Fruit fly (Drosophila melanogaster) whole organism, embryonic: ENCODE measurements around the gene msps.

Source experiments
- Abd-B ChIP-seq: fragments of 200-800 bp; sonication (Bioruptor generic); optimal IDR thresholded peaks from 2 replicates; lab custom pipeline; 2018; ENCODE audit warnings: missing biosample characterization, mild to moderate bottlenecking, missing genetic modification characterization, moderate library complexity
- Ada2b ChIP-seq: fragments of 200-800 bp; sonication (Bioruptor generic); IDR thresholded peaks from 2 replicates; pipeline ENCODE4 v1.3.6; 2022; ENCODE audit warnings: missing biosample characterization, missing genetic modification characterization
- Atf-2 ChIP-seq: fragments of 200-800 bp; sonication (Bioruptor generic); optimal IDR thresholded peaks from 2 replicates; lab custom pipeline; 2016; ENCODE audit warnings: missing biosample characterization, missing genetic modification characterization
- BEAF-32 ChIP-seq: fragments of 200-800 bp; sonication (Bioruptor generic); optimal IDR thresholded peaks from 3 replicates; lab custom pipeline; 2017; ENCODE audit warnings: missing biosample characterization, missing genetic modification characterization, mild to moderate bottlenecking, moderate library complexity, missing genetic modification reagents
- Blimp-1 ChIP-seq: fragments of 200-800 bp; sonication (Bioruptor generic); optimal IDR thresholded peaks from 3 replicates; lab custom pipeline; 2018; ENCODE audit warnings: missing biosample characterization, missing genetic modification characterization, mild to moderate bottlenecking, moderate library complexity, missing genetic modification reagents
- CG10543 ChIP-seq: fragments of 200-800 bp; sonication (Bioruptor generic); optimal IDR thresholded peaks from 3 replicates; lab custom pipeline; 2017; ENCODE audit warnings: missing biosample characterization, mild to moderate bottlenecking, missing genetic modification characterization, moderate library complexity
- CG11085 ChIP-seq: fragments of 200-800 bp; sonication (Bioruptor generic); IDR thresholded peaks from 2 replicates; pipeline ENCODE4 v1.3.6; 2022; ENCODE audit warnings: missing biosample characterization, missing genetic modification characterization
- CG11456 ChIP-seq: fragments of 200-800 bp; sonication (Bioruptor generic); IDR thresholded peaks from 3 replicates; pipeline ENCODE4 v1.3.6; 2022; ENCODE audit warnings: missing biosample characterization, missing genetic modification characterization
- CG12391 ChIP-seq: fragments of 200-800 bp; sonication (Bioruptor generic); optimal IDR thresholded peaks from 3 replicates; lab custom pipeline; 2018; ENCODE audit warnings: missing biosample characterization, mild to moderate bottlenecking, missing genetic modification characterization, moderate library complexity
- CG13296 ChIP-seq: fragments of 200-800 bp; sonication (Bioruptor generic); optimal IDR thresholded peaks from 3 replicates; lab custom pipeline; 2018; ENCODE audit warnings: missing biosample characterization, mild to moderate bottlenecking, missing genetic modification characterization
- CG13775 ChIP-seq: fragments of 200-800 bp; sonication (Bioruptor generic); optimal IDR thresholded peaks from 3 replicates; lab custom pipeline; 2017; ENCODE audit warnings: missing biosample characterization, mild to moderate bottlenecking, missing genetic modification characterization
- CG16779 ChIP-seq: fragments of 200-800 bp; sonication (Bioruptor generic); IDR thresholded peaks from 2 replicates; pipeline ENCODE4 v1.3.6; 2022; ENCODE audit warnings: missing biosample characterization, missing genetic modification characterization
- CG1832 ChIP-seq: fragments of 200-800 bp; sonication (Bioruptor generic); optimal IDR thresholded peaks from 2 replicates; lab custom pipeline; 2017; ENCODE audit warnings: missing biosample characterization, mild to moderate bottlenecking, missing genetic modification characterization, inconsistent platforms
- CG2199 ChIP-seq: fragments of 200-800 bp; sonication (Bioruptor generic); IDR thresholded peaks from 3 replicates; pipeline ENCODE4 v1.3.6; 2022; ENCODE audit warnings: missing biosample characterization, missing genetic modification characterization
- CG30020 ChIP-seq: fragments of 200-800 bp; optimal IDR thresholded peaks from 2 replicates; lab custom pipeline; 2019; ENCODE audit warnings: missing biosample characterization, mild to moderate bottlenecking, missing genetic modification characterization, moderate library complexity
- CG32772 ChIP-seq: fragments of 200-800 bp; sonication (Bioruptor generic); IDR thresholded peaks from 2 replicates; pipeline ENCODE4 v1.3.6; 2022; ENCODE audit warnings: missing biosample characterization, missing genetic modification characterization
- CG33557 ChIP-seq: fragments of 200-800 bp; sonication (Bioruptor generic); optimal IDR thresholded peaks from 2 replicates; lab custom pipeline; 2019; ENCODE audit warnings: missing biosample characterization, mild to moderate bottlenecking, missing genetic modification characterization, moderate library complexity
- CG4730 ChIP-seq: fragments of 200-800 bp; sonication (Bioruptor generic); IDR thresholded peaks from 2 replicates; pipeline ENCODE4 v1.3.6; 2022; ENCODE audit warnings: missing biosample characterization, missing genetic modification characterization
- CG4854 ChIP-seq: fragments of 200-800 bp; sonication (Bioruptor generic); optimal IDR thresholded peaks from 2 replicates; lab custom pipeline; 2016; ENCODE audit warnings: missing biosample characterization, missing genetic modification characterization, inconsistent platforms
- CG5953 ChIP-seq: fragments of 200-800 bp; sonication (Bioruptor generic); IDR thresholded peaks from 2 replicates; pipeline ENCODE4 v1.3.6; 2022; ENCODE audit warnings: missing biosample characterization, missing genetic modification characterization
- CG7271 ChIP-seq: fragments of 200-800 bp; sonication (Bioruptor generic); optimal IDR thresholded peaks from 2 replicates; lab custom pipeline; 2018; ENCODE audit warnings: missing biosample characterization, mild to moderate bottlenecking, missing genetic modification characterization, moderate library complexity
- CG7987 ChIP-seq: fragments of 200-800 bp; sonication (Bioruptor generic); optimal IDR thresholded peaks from 2 replicates; lab custom pipeline; 2018; ENCODE audit warnings: missing biosample characterization, mild to moderate bottlenecking, missing genetic modification characterization, moderate library complexity
- Dad ChIP-seq: fragments of 200-800 bp; sonication (Bioruptor generic); optimal IDR thresholded peaks from 3 replicates; lab custom pipeline; 2016; ENCODE audit warnings: missing biosample characterization, missing genetic modification characterization
- Dbx ChIP-seq: fragments of 200-800 bp; sonication (Bioruptor generic); IDR thresholded peaks from 3 replicates; pipeline ENCODE4 v1.3.6; 2022; ENCODE audit warnings: missing biosample characterization, missing genetic modification characterization
- Deaf1 ChIP-seq: fragments of 200-800 bp; optimal IDR thresholded peaks from 3 replicates; lab custom pipeline; 2019; ENCODE audit warnings: missing biosample characterization, mild to moderate bottlenecking, missing genetic modification characterization, moderate library complexity
- Doc2 ChIP-seq: fragments of 200-800 bp; sonication (Bioruptor generic); IDR thresholded peaks from 2 replicates; pipeline ENCODE4 v1.3.6; 2022; ENCODE audit warnings: missing biosample characterization, missing genetic modification characterization
- Hey ChIP-seq: fragments of 200-800 bp; sonication (Bioruptor generic); optimal IDR thresholded peaks from 3 replicates; lab custom pipeline; 2018; ENCODE audit warnings: missing biosample characterization, mild to moderate bottlenecking, missing genetic modification characterization
- Kr ChIP-seq: fragments of 200-800 bp; sonication (Bioruptor generic); optimal IDR thresholded peaks from 2 replicates; lab custom pipeline; 2017; ENCODE audit warnings: missing biosample characterization, mild to moderate bottlenecking, missing genetic modification characterization
- Lhr ChIP-seq: fragments of 200-800 bp; sonication (Bioruptor generic); optimal IDR thresholded peaks from 3 replicates; lab custom pipeline; 2017; ENCODE audit warnings: mild to moderate bottlenecking, missing biosample characterization, missing genetic modification reagents, missing genetic modification characterization
- Med ChIP-seq: fragments of 200-800 bp; sonication (Bioruptor generic); peaks from one replicate; lab custom pipeline; 2016; ENCODE audit warnings: missing biosample characterization, missing genetic modification characterization, mild to moderate bottlenecking, inconsistent platforms, moderate library complexity
- Mrtf ChIP-seq: fragments of 200-800 bp; sonication (Bioruptor generic); IDR thresholded peaks from 3 replicates; pipeline ENCODE4 v1.3.6; 2022; ENCODE audit warnings: missing biosample characterization, missing genetic modification characterization
- Nf-YB ChIP-seq: fragments of 200-800 bp; sonication (Bioruptor generic); optimal IDR thresholded peaks from 3 replicates; lab custom pipeline; 2019; ENCODE audit warnings: missing biosample characterization, mild to moderate bottlenecking, missing genetic modification characterization, moderate library complexity
- Nf-YC ChIP-seq: fragments of 200-800 bp; optimal IDR thresholded peaks from 3 replicates; lab custom pipeline; 2019; ENCODE audit warnings: missing biosample characterization, mild to moderate bottlenecking, missing genetic modification characterization, moderate library complexity
- Sin3A ChIP-seq: fragments of >200 bp; optimal IDR thresholded peaks from 2 replicates; lab custom pipeline; 2018
- Ssrp ChIP-seq: fragments of 200-800 bp; sonication (Bioruptor generic); optimal IDR thresholded peaks from 2 replicates; lab custom pipeline; 2018; ENCODE audit warnings: missing biosample characterization, mild to moderate bottlenecking, missing genetic modification characterization, moderate library complexity
- TFAM ChIP-seq: fragments of 200-800 bp; sonication (Bioruptor generic); optimal IDR thresholded peaks from 2 replicates; lab custom pipeline; 2017; ENCODE audit warnings: missing biosample characterization, missing genetic modification characterization, inconsistent platforms
- bigmax ChIP-seq: fragments of 200-800 bp; sonication (Bioruptor generic); optimal IDR thresholded peaks from 2 replicates; lab custom pipeline; 2018; ENCODE audit warnings: missing biosample characterization, mild to moderate bottlenecking, missing genetic modification characterization
- br ChIP-seq: fragments of >200 bp; optimal IDR thresholded peaks from 2 replicates; lab custom pipeline; 2017
- btn ChIP-seq: fragments of 200-800 bp; sonication (Bioruptor generic); optimal IDR thresholded peaks from 2 replicates; lab custom pipeline; 2016; ENCODE audit warnings: missing biosample characterization, missing genetic modification characterization
- chm ChIP-seq: fragments of 200-800 bp; sonication (Bioruptor generic); IDR thresholded peaks from 2 replicates; pipeline ENCODE4 v1.3.6; 2022; ENCODE audit warnings: missing biosample characterization, missing genetic modification characterization
- da ChIP-seq: fragments of 200-800 bp; sonication (Bioruptor generic); optimal IDR thresholded peaks from 2 replicates; lab custom pipeline; 2016; ENCODE audit warnings: missing biosample characterization, missing genetic modification characterization
- danr ChIP-seq: fragments of 200-800 bp; sonication (Bioruptor generic); IDR thresholded peaks from 2 replicates; pipeline ENCODE4 v1.3.6; 2022; ENCODE audit warnings: missing biosample characterization, missing genetic modification characterization
- hkb ChIP-seq, 2 experiments: fragments of 200-800 bp in 1 of 2; fragments of >200 bp in 1 of 2; sonication (Bioruptor generic) in 1 of 2; IDR thresholded peaks in 1 of 2; optimal IDR thresholded peaks in 1 of 2; 2 replicates each; pipeline versions ENCODE4 v1.3.6 to Lab custom; 2017 to 2022; ENCODE audit warnings: missing biosample characterization in 1 of 2, missing genetic modification characterization in 1 of 2
- lov ChIP-seq, 2 experiments: fragments of 200-800 bp in 1 of 2; fragments of >200 bp in 1 of 2; sonication (Bioruptor generic) in 1 of 2; IDR thresholded peaks in 1 of 2; optimal IDR thresholded peaks in 1 of 2; 2 replicates in 1 of 2; 3 replicates in 1 of 2; pipeline versions ENCODE4 v1.3.6 to Lab custom; 2017 to 2022; ENCODE audit warnings: missing biosample characterization in 1 of 2, missing genetic modification characterization in 1 of 2
- prd ChIP-seq, 3 experiments: fragments of >200 bp in 2 of 3; fragments of 200-800 bp in 1 of 3; sonication (Bioruptor generic) in 1 of 3; optimal IDR thresholded peaks in 2 of 3; IDR thresholded peaks in 1 of 3; 2 replicates in 2 of 3; 3 replicates in 1 of 3; pipeline versions ENCODE4 v1.3.6 to Lab custom; 2017 to 2022; ENCODE audit warnings: missing biosample characterization in 1 of 3, missing genetic modification characterization in 1 of 3
- seq ChIP-seq: fragments of 200-800 bp; sonication (Bioruptor generic); IDR thresholded peaks from 2 replicates; pipeline ENCODE4 v1.3.6; 2022; ENCODE audit warnings: missing biosample characterization, missing genetic modification characterization
- slp2 ChIP-seq: fragments of 200-800 bp; sonication (Bioruptor generic); optimal IDR thresholded peaks from 2 replicates; lab custom pipeline; 2016; ENCODE audit warnings: missing biosample characterization, missing genetic modification characterization
- twi ChIP-seq: fragments of 200-800 bp; optimal IDR thresholded peaks from 2 replicates; lab custom pipeline; 2019; ENCODE audit warnings: missing biosample characterization, mild to moderate bottlenecking, missing genetic modification characterization, moderate library complexity
- unpg ChIP-seq: fragments of 200-800 bp; sonication (Bioruptor generic); optimal IDR thresholded peaks from 3 replicates; lab custom pipeline; 2018; ENCODE audit warnings: missing biosample characterization, mild to moderate bottlenecking, missing genetic modification characterization, moderate library complexity
- vfl ChIP-seq: fragments of 200-800 bp; sonication (Bioruptor generic); optimal IDR thresholded peaks from 2 replicates; lab custom pipeline; 2016; ENCODE audit warnings: missing biosample characterization, missing genetic modification characterization
- wek ChIP-seq: fragments of 200-800 bp; sonication (Bioruptor generic); optimal IDR thresholded peaks from 3 replicates; lab custom pipeline; 2018; ENCODE audit warnings: missing biosample characterization, mild to moderate bottlenecking, missing genetic modification characterization, moderate library complexity

The msps gene

dm6 chr3R:16038049-16038448, 12.6 kb upstream of the msps start:
- TF ChIP-seq CG4854 (no peak), Lhr (GFP tag; lab: Kevin White, UChicago) (no peak), btn (GFP tag; lab: Kevin White, UChicago) (no peak), Mrtf (GFP tag; lab: Robert Waterston, UW) (no peak), Ssrp (tag; lab: Kevin White, UChicago) (no peak), Kr (GFP tag; lab: Kevin White, UChicago) (no peak), da (no peak), vfl (GFP tag; lab: Kevin White, UChicago) (no peak), CG30020 (tag; lab: Kevin White, UChicago) (no peak), CG4730 (no peak), CG16779 (GFP tag; lab: Robert Waterston, UW) (0 out of 2 replicates have a peak, but pooled peaks have one; percentile 50), danr (GFP tag; lab: Robert Waterston, UW) (no peak), unpg (GFP tag; lab: Kevin White, UChicago) (no peak), CG13775 (no peak), TFAM (GFP tag; lab: Kevin White, UChicago) (no peak), CG32772 (GFP tag; lab: Robert Waterston, UW) (no peak), Nf-YC (peak; percentile 95), CG11085 (GFP tag; lab: Robert Waterston, UW) (no peak), Doc2 (no peak), lov (optimal IDR thresholded peaks at IDR 0.05; lab: Kevin White, UChicago) (no peak), lov (GFP tag; IDR thresholded peaks at IDR 0.05; lab: Robert Waterston, UW) (no peak), Dad (GFP tag; lab: Kevin White, UChicago) (no peak), CG13296 (GFP tag; lab: Kevin White, UChicago) (no peak), CG7271 (tag; lab: Kevin White, UChicago) (no peak), seq (peak; percentile 59; the same call in 1 of the 2 replicates), bigmax (GFP tag; lab: Kevin White, UChicago) (no peak), Deaf1 (no peak), Blimp-1 (GFP tag; lab: Kevin White, UChicago) (no peak), Med (no peak), BEAF-32 (GFP tag; lab: Kevin White, UChicago) (no peak), CG33557 (GFP tag; lab: Kevin White, UChicago) (no peak), hkb (optimal IDR thresholded peaks at IDR 0.05; lab: Kevin White, UChicago) (no peak), hkb (GFP tag; IDR thresholded peaks at IDR 0.05; lab: Robert Waterston, UW) (no peak), Abd-B (no peak), chm (GFP tag; lab: Robert Waterston, UW) (0 out of 2 replicates have a peak, but pooled peaks have one; percentile 21), slp2 (no peak), Atf-2 (GFP tag; lab: Kevin White, UChicago) (no peak), Sin3A (lab: Kevin White, UChicago) (no peak), CG2199 (no peak), br (no peak), CG7987 (GFP tag; lab: Kevin White, UChicago) (no peak), Ada2b (GFP tag; lab: Robert Waterston, UW) (no peak), CG10543 (GFP tag; lab: Kevin White, UChicago) (no peak), twi (no peak), wek (GFP tag; lab: Kevin White, UChicago) (no peak), Nf-YB (GFP tag; lab: Kevin White, UChicago) (peak; percentile 97), CG11456 (0 out of 3 replicates have a peak, but pooled peaks have one; percentile 9), CG12391 (tag; lab: Kevin White, UChicago) (no peak), CG1832 (peak; percentile 27), prd (optimal IDR thresholded peaks at IDR 0.05; lab: Kevin White, UChicago) (no peak), prd (GFP tag; IDR thresholded peaks at IDR 0.05; lab: Robert Waterston, UW) (no peak), CG5953 (GFP tag; lab: Robert Waterston, UW) (no peak), Hey (tag; lab: Kevin White, UChicago) (no peak), Dbx (GFP tag; lab: Robert Waterston, UW) (no peak)
